Worm (Caenorhabditis elegans): ENCODE measurements around the gene apc-10.

Gene apc-10

DNA sequence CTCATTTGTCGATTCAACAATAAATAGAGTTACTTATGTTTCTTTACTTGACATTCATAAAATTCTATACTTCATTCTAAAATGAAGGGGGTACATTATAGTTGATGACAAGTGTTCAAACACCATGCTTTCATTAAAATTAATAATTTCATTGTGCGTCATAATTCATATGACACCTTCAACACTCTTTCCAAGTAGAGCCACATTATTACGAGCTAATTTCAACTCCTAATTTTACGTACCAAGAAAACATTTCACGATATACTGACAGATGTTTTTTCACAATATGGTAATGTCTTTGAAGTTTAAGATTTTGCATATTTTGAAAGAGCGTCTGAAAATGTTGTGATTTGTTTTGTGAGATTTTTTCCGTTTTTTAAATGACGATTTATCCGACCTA, 39.3 kb upstream of the apc-10 start:
- no peak for TF ChIP-seq mls-2 (tag; optimal IDR thresholded peaks at IDR 0.05)
- no peak for TF ChIP-seq ceh-43 (GFP tag; optimal IDR thresholded peaks at IDR 0.05)
- no peak for TF ChIP-seq lsy-2 (tag; optimal IDR thresholded peaks at IDR 0.05)
- TF ChIP-seq bed-3 (GFP tag; optimal IDR thresholded peaks at IDR 0.05): no peak
- TF ChIP-seq lin-32 (GFP tag; optimal IDR thresholded peaks at IDR 0.05): no peak
- no peak for TF ChIP-seq nhr-12 (tag; optimal IDR thresholded peaks at IDR 0.05)
- TF ChIP-seq unc-120 (tag; optimal IDR thresholded peaks at IDR 0.05; ENCODE audit: poor library complexity, severe bottlenecking): no peak
- no peak for TF ChIP-seq nhr-237 (tag; optimal IDR thresholded peaks at IDR 0.05)
- no peak for TF ChIP-seq drap-1 (GFP tag; optimal IDR thresholded peaks at IDR 0.05)
- no peak for TF ChIP-seq ceh-39 (tag; optimal IDR thresholded peaks at IDR 0.05)
- no peak for TF ChIP-seq nhr-28 (tag; optimal IDR thresholded peaks at IDR 0.05)
- no peak for TF ChIP-seq unc-39 (tag; optimal IDR thresholded peaks at IDR 0.05)
- TF ChIP-seq ces-1 (GFP tag; optimal IDR thresholded peaks at IDR 0.05): no peak
- TF ChIP-seq elt-3 (tag; optimal IDR thresholded peaks at IDR 0.05): no peak
- no peak for TF ChIP-seq nhr-2 (tag; optimal IDR thresholded peaks at IDR 0.05)
- TF ChIP-seq nhr-76 (tag; optimal IDR thresholded peaks at IDR 0.05): no peak
- TF ChIP-seq M03D4.4 (tag; optimal IDR thresholded peaks at IDR 0.05): no peak

DNA sequence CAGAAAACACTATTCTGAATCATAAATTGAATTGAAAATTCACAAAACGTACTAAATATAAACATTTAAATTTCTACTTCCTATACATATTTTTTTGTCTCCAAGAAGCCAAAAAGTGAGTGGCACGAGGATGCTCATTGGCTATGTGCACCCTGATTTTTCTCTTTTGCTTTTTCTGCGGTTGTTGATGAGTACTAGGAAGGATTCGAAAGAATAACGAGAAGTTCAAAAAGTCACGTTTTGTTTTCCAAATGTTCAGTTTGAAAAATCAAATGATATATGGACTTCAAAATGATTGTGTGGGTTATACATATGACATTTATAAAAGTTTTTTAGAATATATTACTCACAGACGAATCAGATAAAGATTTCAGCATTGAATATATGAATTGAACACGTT, 38.6 kb upstream of the apc-10 start:
- TF ChIP-seq cnd-1 (tag; optimal IDR thresholded peaks at IDR 0.05): no peak
- no peak for TF ChIP-seq nhr-237 (tag; optimal IDR thresholded peaks at IDR 0.05)
- TF ChIP-seq lin-32 (GFP tag; optimal IDR thresholded peaks at IDR 0.05): no peak
- TF ChIP-seq mab-5 (tag; optimal IDR thresholded peaks at IDR 0.05): no peak
- no peak for TF ChIP-seq bed-3 (GFP tag; optimal IDR thresholded peaks at IDR 0.05)
- no peak for TF ChIP-seq drap-1 (GFP tag; optimal IDR thresholded peaks at IDR 0.05)
- no peak for TF ChIP-seq ceh-39 (tag; optimal IDR thresholded peaks at IDR 0.05)
- no peak for TF ChIP-seq pha-4 (tag; optimal IDR thresholded peaks at IDR 0.05)
- no peak for TF ChIP-seq mls-2 (tag; optimal IDR thresholded peaks at IDR 0.05)
- no peak for TF ChIP-seq ceh-83 (GFP tag; optimal IDR thresholded peaks at IDR 0.05)
- TF ChIP-seq mep-1 (tag; optimal IDR thresholded peaks at IDR 0.05): no peak
- TF ChIP-seq nhr-2 (tag; optimal IDR thresholded peaks at IDR 0.05): no peak
- no peak for TF ChIP-seq lsy-2 (tag; optimal IDR thresholded peaks at IDR 0.05)
- no peak for TF ChIP-seq elt-3 (tag; optimal IDR thresholded peaks at IDR 0.05)
- no peak for TF ChIP-seq ztf-11 (tag; optimal IDR thresholded peaks at IDR 0.05)
- no peak for TF ChIP-seq ces-1 (GFP tag; optimal IDR thresholded peaks at IDR 0.05)

ce11 chrV:10464160-10464559, 38.0 kb upstream of the apc-10 start:
- TF ChIP-seq mep-1 (tag; optimal IDR thresholded peaks at IDR 0.05) (no peak), cnd-1 (tag; optimal IDR thresholded peaks at IDR 0.05) (no peak), sem-2 (GFP tag; optimal IDR thresholded peaks at IDR 0.05) (no peak), nhr-28 (tag; optimal IDR thresholded peaks at IDR 0.05) (no peak), zip-8 (tag; optimal IDR thresholded peaks at IDR 0.05) (no peak), sptf-1 (tag; optimal IDR thresholded peaks at IDR 0.05) (no peak), snpc-4 (tag; optimal IDR thresholded peaks at IDR 0.05) (no peak), elt-3 (tag; optimal IDR thresholded peaks at IDR 0.05) (no peak), ces-1 (GFP tag; optimal IDR thresholded peaks at IDR 0.05) (no peak), drap-1 (GFP tag; optimal IDR thresholded peaks at IDR 0.05) (no peak), bed-3 (GFP tag; optimal IDR thresholded peaks at IDR 0.05) (no peak), nhr-2 (tag; optimal IDR thresholded peaks at IDR 0.05) (no peak), hlh-1 (tag; optimal IDR thresholded peaks at IDR 0.05) (no peak), unc-120 (tag; optimal IDR thresholded peaks at IDR 0.05; ENCODE audit: poor library complexity, severe bottlenecking) (no peak), flh-1 (GFP tag; optimal IDR thresholded peaks at IDR 0.05) (no peak), lsy-2 (tag; optimal IDR thresholded peaks at IDR 0.05) (no peak)

- TF ChIP-seq ceh-83 (GFP tag; optimal IDR thresholded peaks at IDR 0.05) (no peak), nhr-12 (tag; optimal IDR thresholded peaks at IDR 0.05) (no peak), tbx-8 (GFP tag; optimal IDR thresholded peaks at IDR 0.05) (no peak), unc-62 (GFP tag; optimal IDR thresholded peaks at IDR 0.05) (no peak), M03D4.4 (tag; optimal IDR thresholded peaks at IDR 0.05) (no peak), unc-39 (tag; optimal IDR thresholded peaks at IDR 0.05) (no peak), lin-32 (GFP tag; optimal IDR thresholded peaks at IDR 0.05) (no peak), mab-5 (tag; optimal IDR thresholded peaks at IDR 0.05) (no peak), ham-2 (GFP tag; optimal IDR thresholded peaks at IDR 0.05) (no peak), unc-120 (tag; optimal IDR thresholded peaks at IDR 0.05; ENCODE audit: poor library complexity, severe bottlenecking) (no peak), mls-2 (tag; optimal IDR thresholded peaks at IDR 0.05) (no peak), lsy-2 (tag; optimal IDR thresholded peaks at IDR 0.05) (no peak), blmp-1 (tag; optimal IDR thresholded peaks at IDR 0.05) (no peak), nhr-28 (tag; optimal IDR thresholded peaks at IDR 0.05) (no peak), nhr-2 (tag; optimal IDR thresholded peaks at IDR 0.05) (no peak), sem-2 (GFP tag; optimal IDR thresholded peaks at IDR 0.05) (no peak), lin-13 (tag; optimal IDR thresholded peaks at IDR 0.05) (no peak), snpc-4 (tag; optimal IDR thresholded peaks at IDR 0.05) (no peak), hlh-1 (tag; optimal IDR thresholded peaks at IDR 0.05) (no peak), ztf-11 (tag; optimal IDR thresholded peaks at IDR 0.05) (no peak)
Observed at ce11 chrV:10463276-10463675, 37.1 kb upstream of the apc-10 start, which contains the start of gene F22E12.3. TSS of gene F22E12.3 (minus strand) at chrV:10463376.

All from whole organism, mixed stage, embryonic.